Fruit fly (Drosophila melanogaster) whole organism, prepupa: Measurements from ENCODE around the gene RpL36.

ENCODE experiments used
- Blimp-1 ChIP-seq: fragments of 200-800 bp; sonication (Bioruptor generic); optimal IDR thresholded peaks from 3 replicates; lab custom pipeline; 2017; ENCODE audit warnings: missing biosample characterization, missing genetic modification characterization, mild to moderate bottlenecking, moderate library complexity, missing genetic modification reagents
- CG10631 ChIP-seq: fragments of 200-800 bp; sonication (Bioruptor generic); optimal IDR thresholded peaks from 2 replicates; lab custom pipeline; 2016; ENCODE audit warnings: missing biosample characterization, missing genetic modification characterization
- CG10669 ChIP-seq: fragments of 200-800 bp; sonication (Bioruptor generic); optimal IDR thresholded peaks from 3 replicates; lab custom pipeline; 2018; ENCODE audit warnings: missing biosample characterization, mild to moderate bottlenecking, missing genetic modification characterization, moderate library complexity
- CG11294 ChIP-seq: fragments of 200-800 bp; sonication (Bioruptor generic); IDR thresholded peaks from 2 replicates; pipeline ENCODE4 v1.3.6; 2022; ENCODE audit warnings: missing biosample characterization, missing genetic modification characterization
- CG11902 ChIP-seq: fragments of 200-800 bp; sonication (Bioruptor generic); optimal IDR thresholded peaks from 3 replicates; lab custom pipeline; 2016; ENCODE audit warnings: missing biosample characterization, missing genetic modification characterization
- CG15336 ChIP-seq: fragments of 200-800 bp; sonication (Bioruptor generic); IDR thresholded peaks from 2 replicates; pipeline ENCODE4 v1.3.6; 2022; ENCODE audit warnings: missing biosample characterization, missing genetic modification characterization
- CG1621 ChIP-seq: fragments of 200-800 bp; sonication (Bioruptor generic); optimal IDR thresholded peaks from 3 replicates; lab custom pipeline; 2018; ENCODE audit warnings: missing biosample characterization, mild to moderate bottlenecking, missing genetic modification characterization
- CG16779 ChIP-seq: fragments of 200-800 bp; sonication (Bioruptor generic); optimal IDR thresholded peaks from 3 replicates; lab custom pipeline; 2017; ENCODE audit warnings: missing biosample characterization, mild to moderate bottlenecking, missing genetic modification characterization
- CG3032 ChIP-seq: fragments of 200-800 bp; optimal IDR thresholded peaks from 2 replicates; lab custom pipeline; 2019; ENCODE audit warnings: missing biosample characterization, mild to moderate bottlenecking, missing genetic modification characterization, moderate library complexity
- CG31627 ChIP-seq: fragments of 200-800 bp; sonication (Bioruptor generic); optimal IDR thresholded peaks from 3 replicates; lab custom pipeline; 2016; ENCODE audit warnings: missing biosample characterization, missing genetic modification characterization
- CG32006 ChIP-seq: fragments of 200-800 bp; sonication (Bioruptor generic); optimal IDR thresholded peaks from 3 replicates; lab custom pipeline; 2017; ENCODE audit warnings: missing biosample characterization, mild to moderate bottlenecking, missing genetic modification characterization
- CG34406 ChIP-seq: fragments of 200-800 bp; sonication (Bioruptor generic); optimal IDR thresholded peaks from 3 replicates; lab custom pipeline; 2016; ENCODE audit warnings: missing biosample characterization, missing genetic modification characterization
- CG3919 ChIP-seq: fragments of 200-800 bp; sonication (Bioruptor generic); optimal IDR thresholded peaks from 3 replicates; lab custom pipeline; 2016; ENCODE audit warnings: missing biosample characterization, missing genetic modification characterization
- CG4318 ChIP-seq: fragments of 200-800 bp; sonication (Bioruptor generic); optimal IDR thresholded peaks from 3 replicates; lab custom pipeline; 2017; ENCODE audit warnings: missing biosample characterization, mild to moderate bottlenecking, missing genetic modification characterization
- CG6276 ChIP-seq: fragments of 200-800 bp; sonication (Bioruptor generic); optimal IDR thresholded peaks from 2 replicates; lab custom pipeline; 2017; ENCODE audit warnings: missing biosample characterization, mild to moderate bottlenecking, missing genetic modification characterization
- CG6792 ChIP-seq: fragments of 200-800 bp; sonication (Bioruptor generic); optimal IDR thresholded peaks from 3 replicates; lab custom pipeline; 2016; ENCODE audit warnings: missing biosample characterization, missing genetic modification characterization
- CG6808 ChIP-seq: fragments of 200-800 bp; sonication (Bioruptor generic); optimal IDR thresholded peaks from 3 replicates; lab custom pipeline; 2017; ENCODE audit warnings: missing biosample characterization, missing genetic modification characterization, mild to moderate bottlenecking, moderate library complexity, missing genetic modification reagents
- CG6854 ChIP-seq: fragments of 200-800 bp; sonication (Bioruptor generic); optimal IDR thresholded peaks from 2 replicates; lab custom pipeline; 2017; ENCODE audit warnings: missing biosample characterization, mild to moderate bottlenecking, missing genetic modification characterization
- CG8119 ChIP-seq: fragments of 200-800 bp; sonication (Bioruptor generic); IDR thresholded peaks from 3 replicates; pipeline ENCODE4 v1.3.6; 2022; ENCODE audit warnings: missing biosample characterization, missing genetic modification characterization
- CG8319 ChIP-seq: fragments of 200-800 bp; sonication (Bioruptor generic); optimal IDR thresholded peaks from 3 replicates; lab custom pipeline; 2016; ENCODE audit warnings: missing biosample characterization, missing genetic modification characterization
- CG8632 ChIP-seq: fragments of 200-800 bp; sonication (Bioruptor generic); optimal IDR thresholded peaks from 3 replicates; lab custom pipeline; 2016; ENCODE audit warnings: missing biosample characterization, missing genetic modification characterization
- CG9139 ChIP-seq: fragments of 200-800 bp; sonication (Bioruptor generic); optimal IDR thresholded peaks from 3 replicates; lab custom pipeline; 2017; ENCODE audit warnings: missing biosample characterization, mild to moderate bottlenecking, missing genetic modification characterization
- Eip75B ChIP-seq: fragments of 200-800 bp; sonication (Bioruptor generic); optimal IDR thresholded peaks from 3 replicates; lab custom pipeline; 2016; ENCODE audit warnings: missing biosample characterization, missing genetic modification characterization
- Eip78C ChIP-seq: fragments of 200-800 bp; sonication (Bioruptor generic); peaks from one replicate; lab custom pipeline; 2016; ENCODE audit warnings: missing biosample characterization, missing genetic modification characterization
- Eip93F ChIP-seq: fragments of 200-800 bp; sonication (Bioruptor generic); optimal IDR thresholded peaks from 2 replicates; lab custom pipeline; 2016; ENCODE audit warnings: missing biosample characterization, mild to moderate bottlenecking, missing genetic modification characterization
- Ets21C ChIP-seq: fragments of 200-800 bp; sonication (Bioruptor generic); optimal IDR thresholded peaks from 3 replicates; lab custom pipeline; 2016; ENCODE audit warnings: missing biosample characterization, missing genetic modification characterization
- Ets96B ChIP-seq: fragments of 200-800 bp; optimal IDR thresholded peaks from 2 replicates; lab custom pipeline; 2019; ENCODE audit warnings: missing biosample characterization, mild to moderate bottlenecking, missing genetic modification characterization, moderate library complexity
- Gug ChIP-seq: fragments of 200-800 bp; sonication (Bioruptor generic); IDR thresholded peaks from 2 replicates; pipeline ENCODE4 v1.3.6; 2022; ENCODE audit warnings: missing biosample characterization, missing genetic modification characterization
- Hr38 ChIP-seq: sonication (Bioruptor generic); optimal IDR thresholded peaks from 2 replicates; lab custom pipeline; 2016; ENCODE audit warnings: missing biosample characterization, missing genetic modification characterization
- Hr39 ChIP-seq: fragments of 200-800 bp; sonication (Bioruptor generic); optimal IDR thresholded peaks from 2 replicates; lab custom pipeline; 2016; ENCODE audit warnings: missing biosample characterization, missing genetic modification characterization
- Hr4 ChIP-seq: fragments of 200-800 bp; sonication (Bioruptor generic); optimal IDR thresholded peaks from 3 replicates; lab custom pipeline; 2016; ENCODE audit warnings: missing biosample characterization, missing genetic modification characterization
- Lpt ChIP-seq: fragments of 200-800 bp; sonication (Bioruptor generic); optimal IDR thresholded peaks from 3 replicates; lab custom pipeline; 2016; ENCODE audit warnings: missing biosample characterization, missing genetic modification characterization
- OdsH ChIP-seq: fragments of 200-800 bp; sonication (Bioruptor generic); optimal IDR thresholded peaks from 3 replicates; lab custom pipeline; 2016; ENCODE audit warnings: missing biosample characterization, missing genetic modification characterization
- Smox ChIP-seq: fragments of 200-800 bp; sonication (Bioruptor generic); optimal IDR thresholded peaks from 3 replicates; lab custom pipeline; 2016; ENCODE audit warnings: missing biosample characterization, missing genetic modification characterization
- Sox102F ChIP-seq: fragments of 200-800 bp; sonication (Bioruptor generic); optimal IDR thresholded peaks from 2 replicates; lab custom pipeline; 2016; ENCODE audit warnings: missing biosample characterization, mild to moderate bottlenecking, missing genetic modification characterization
- Sox14 ChIP-seq: fragments of 200-800 bp; sonication (Bioruptor generic); optimal IDR thresholded peaks from 3 replicates; lab custom pipeline; 2016; ENCODE audit warnings: missing biosample characterization, missing genetic modification characterization
- Sox15 ChIP-seq: fragments of 200-800 bp; sonication (Bioruptor generic); optimal IDR thresholded peaks from 3 replicates; lab custom pipeline; 2016; ENCODE audit warnings: missing biosample characterization, missing genetic modification characterization
- acj6 ChIP-seq: fragments of 200-800 bp; sonication (Bioruptor generic); optimal IDR thresholded peaks from 3 replicates; lab custom pipeline; 2016; ENCODE audit warnings: missing biosample characterization, missing genetic modification characterization
- dac ChIP-seq: fragments of 200-800 bp; sonication (Bioruptor generic); optimal IDR thresholded peaks from 2 replicates; lab custom pipeline; 2017; ENCODE audit warnings: missing biosample characterization, mild to moderate bottlenecking, missing genetic modification characterization
- dsx ChIP-seq: fragments of 200-800 bp; optimal IDR thresholded peaks from 3 replicates; lab custom pipeline; 2019; ENCODE audit warnings: missing biosample characterization, mild to moderate bottlenecking, missing genetic modification characterization, moderate library complexity; ENCODE audit not compliant: poor library complexity, severe bottlenecking
- eg ChIP-seq: fragments of 200-800 bp; sonication (Bioruptor generic); IDR thresholded peaks from 3 replicates; pipeline ENCODE4 v1.3.6; 2022; ENCODE audit warnings: missing biosample characterization, missing genetic modification characterization
- esn ChIP-seq: fragments of 200-800 bp; sonication (Bioruptor generic); optimal IDR thresholded peaks from 2 replicates; lab custom pipeline; 2016; ENCODE audit warnings: missing biosample characterization, mild to moderate bottlenecking, missing genetic modification characterization, moderate library complexity
- fd59A ChIP-seq: fragments of 200-800 bp; sonication (Bioruptor generic); optimal IDR thresholded peaks from 2 replicates; lab custom pipeline; 2017; ENCODE audit warnings: missing biosample characterization, mild to moderate bottlenecking, missing genetic modification characterization, missing genetic modification reagents
- fkh ChIP-seq: fragments of 200-800 bp; sonication (Bioruptor generic); optimal IDR thresholded peaks from 3 replicates; lab custom pipeline; 2017; ENCODE audit warnings: missing biosample characterization, mild to moderate bottlenecking, missing genetic modification characterization, moderate library complexity
- lz ChIP-seq: fragments of 200-800 bp; sonication (Bioruptor generic); optimal IDR thresholded peaks from 3 replicates; lab custom pipeline; 2016; ENCODE audit warnings: missing biosample characterization, missing genetic modification characterization
- net ChIP-seq: fragments of 200-800 bp; sonication (Bioruptor generic); optimal IDR thresholded peaks from 3 replicates; lab custom pipeline; 2016; ENCODE audit warnings: missing biosample characterization, missing genetic modification characterization
- pdm3 ChIP-seq: fragments of 200-800 bp; sonication (Bioruptor generic); optimal IDR thresholded peaks from 3 replicates; lab custom pipeline; 2016; ENCODE audit warnings: missing biosample characterization, missing genetic modification characterization
- salr ChIP-seq, 2 experiments: fragments of 200-800 bp; sonication (Bioruptor generic); optimal IDR thresholded peaks; 3 replicates each; lab custom pipeline; 2016 to 2018; ENCODE audit warnings: missing biosample characterization in 2 of 2, missing genetic modification characterization in 2 of 2, mild to moderate bottlenecking in 1 of 2
- spab ChIP-seq: fragments of 200-800 bp; sonication (Bioruptor generic); optimal IDR thresholded peaks from 2 replicates; lab custom pipeline; 2017; ENCODE audit warnings: missing biosample characterization, mild to moderate bottlenecking, missing genetic modification characterization, missing genetic modification reagents
- ss ChIP-seq, 2 experiments: fragments of 200-800 bp; sonication (Bioruptor generic); optimal IDR thresholded peaks; 2 replicates in 1 of 2; 3 replicates in 1 of 2; lab custom pipeline; 2017 to 2018; ENCODE audit warnings: mild to moderate bottlenecking in 2 of 2, missing biosample characterization in 2 of 2, missing genetic modification characterization in 2 of 2, moderate library complexity in 1 of 2
- svp ChIP-seq: fragments of 200-800 bp; sonication (Bioruptor generic); peaks from one replicate; lab custom pipeline; 2016; ENCODE audit warnings: missing biosample characterization, missing genetic modification characterization
- topi ChIP-seq: fragments of 200-800 bp; sonication (Bioruptor generic); optimal IDR thresholded peaks from 3 replicates; lab custom pipeline; 2016; ENCODE audit warnings: missing biosample characterization, missing genetic modification characterization
- vri ChIP-seq: fragments of 200-800 bp; sonication (Bioruptor generic); optimal IDR thresholded peaks from 3 replicates; lab custom pipeline; 2016; ENCODE audit warnings: missing biosample characterization, mild to moderate bottlenecking, missing genetic modification characterization

RpL36 gene

DNA sequence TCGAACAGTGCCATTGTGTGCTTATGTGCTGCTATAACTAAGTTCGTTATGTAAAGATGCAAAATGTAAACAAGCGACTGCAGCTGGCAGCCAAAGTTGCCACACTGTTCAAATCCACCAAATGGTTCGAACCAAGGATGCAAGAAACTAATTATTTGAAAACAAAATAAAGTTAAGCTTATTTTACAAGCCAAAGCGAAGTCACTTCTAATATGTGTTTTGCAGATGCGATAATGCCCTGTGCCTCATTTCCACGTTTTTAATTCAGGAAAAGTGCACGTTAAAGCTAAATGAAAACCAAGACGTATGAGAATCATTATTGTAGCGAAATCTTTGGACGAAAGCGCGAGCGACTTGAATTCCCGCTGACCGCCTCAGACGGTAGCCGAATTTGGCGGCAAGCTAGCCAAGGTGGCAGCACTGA lies 8.1 kb downstream of the RpL36 start, which contains the start of the genes CG13365 and Vsp37A:
TSS of gene CG13365 (minus strand) at position 84 of the 424 bp plus-strand sequence.
TSS of gene Vsp37A (plus strand) at position 399 of the 424 bp plus-strand sequence.
- TF ChIP-seq esn (peak; percentile 48), CG6854 (GFP tag; lab: Kevin White, UChicago) (no peak), CG6808 (peak; percentile 64), Blimp-1 (GFP tag; lab: Kevin White, UChicago) (no peak), Eip75B (peak; percentile 39), Gug (GFP tag; lab: Robert Waterston, UW) (no peak), Hr4 (GFP tag; lab: Kevin White, UChicago) (peak; percentile 25), Sox102F (GFP tag; lab: Kevin White, UChicago) (no peak), acj6 (no peak), CG8319 (GFP tag; lab: Kevin White, UChicago) (peak; percentile 4), Smox (GFP tag; lab: Kevin White, UChicago) (no peak), topi (GFP tag; lab: Kevin White, UChicago) (peak; percentile 5), CG34406 (GFP tag; lab: Kevin White, UChicago) (no peak), eg (no peak), CG1621 (tag; lab: Kevin White, UChicago) (no peak), CG3032 (tag; lab: Kevin White, UChicago) (peak; percentile 30), CG8632 (no peak), CG16779 (no peak), Hr39 (peak; percentile 56), CG4318 (GFP tag; lab: Kevin White, UChicago) (no peak), CG8119 (no peak), fd59A (no peak), lz (peak; percentile 35), net (no peak), CG10669 (GFP tag; lab: Kevin White, UChicago) (no peak), fkh (peak; percentile 96), Sox14 (peak; percentile 66), CG15336 (GFP tag; lab: Robert Waterston, UW) (no peak), CG9139 (GFP tag; lab: Kevin White, UChicago) (no peak), Hr38 (GFP tag; lab: Kevin White, UChicago) (no peak), CG6792 (no peak), CG32006 (GFP tag; lab: Kevin White, UChicago) (no peak), Sox15 (peak; percentile 8), CG3919 (no peak), spab (GFP tag; lab: Kevin White, UChicago) (no peak), dsx (GFP tag; lab: Kevin White, UChicago) (peak; percentile 14), CG10631 (GFP tag; lab: Kevin White, UChicago) (peak; percentile 41), svp (GFP tag; lab: Kevin White, UChicago) (peak; percentile 77), CG11902 (peak; percentile 10), Eip78C (GFP tag; lab: Kevin White, UChicago) (peak; percentile 75), pdm3 (no peak), CG6276 (GFP tag; lab: Kevin White, UChicago) (no peak), vri (no peak), ss (GFP tag; optimal IDR thresholded peaks at IDR 0.05; lab: Kevin White, UChicago) (no peak), Lpt (GFP tag; lab: Kevin White, UChicago) (no peak), CG11294 (no peak), OdsH (GFP tag; lab: Kevin White, UChicago) (peak; percentile 44), dac (GFP tag; lab: Kevin White, UChicago) (no peak), Ets96B (tag; lab: Kevin White, UChicago) (no peak), Ets21C (GFP tag; lab: Kevin White, UChicago) (peak; percentile 30), CG31627 (GFP tag; lab: Kevin White, UChicago) (peak; percentile 24), salr (GFP tag; optimal IDR thresholded peaks at IDR 0.05; lab: Kevin White, UChicago) (no peak), Eip93F (GFP tag; lab: Kevin White, UChicago) (no peak)
